Worm (Caenorhabditis elegans) whole organism, midembryonic: ENCODE results near the gene mct-4.

Experiments
- cog-1 ChIP-seq: sonication (generic microtip); optimal IDR thresholded peaks from 2 replicates; lab custom pipeline; 2016; ENCODE audit warnings: missing genetic modification characterization, missing compliant biosample characterization
- klf-2 ChIP-seq: fragments of 200-800 bp; sonication (Bioruptor generic); conservative IDR thresholded peaks from 2 replicates; pipeline ENCODE4 v1.3.6; 2022; ENCODE audit warnings: missing genetic modification reagents, missing genetic modification characterization, missing compliant biosample characterization
- ref-1 ChIP-seq: fragments of 200-800 bp; sonication (Bioruptor generic); conservative IDR thresholded peaks from 2 replicates; pipeline ENCODE4 v1.3.6; 2022; ENCODE audit warnings: missing genetic modification reagents, missing genetic modification characterization, missing compliant biosample characterization

DNA sequence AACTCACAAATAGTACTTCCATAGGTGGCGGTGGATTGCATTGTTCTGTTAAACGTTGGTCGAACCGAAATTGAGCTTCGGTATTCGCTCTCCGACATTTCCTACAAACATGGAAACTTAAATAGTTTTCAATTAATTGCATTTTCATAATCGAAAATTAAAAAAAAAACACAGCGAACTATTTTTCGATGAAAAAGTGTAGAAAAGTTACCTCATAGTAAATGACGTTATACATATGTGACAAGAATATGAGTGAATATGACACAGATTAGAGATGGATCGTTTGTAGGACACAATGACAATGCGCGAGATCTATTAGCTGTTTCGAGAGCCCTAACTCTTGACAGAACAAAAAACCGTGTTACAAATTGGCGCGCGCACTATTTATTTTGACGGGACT lies 13.7 kb downstream of the mct-4 start, which contains the start of gene ifa-4:
- no peak for TF ChIP-seq klf-2
- no peak for TF ChIP-seq cog-1 (tag; lab: Kevin White, UChicago)
- no peak for TF ChIP-seq ref-1 (GFP tag; lab: Robert Waterston, UW)
